Fruit fly (Drosophila melanogaster) whole organism, pupa: Measurements from ENCODE around the gene Sps2.

Experiments
- CG10348 ChIP-seq: fragments of 200-800 bp; sonication (Bioruptor generic); IDR thresholded peaks from 2 replicates; pipeline ENCODE4 v1.3.6; 2022; ENCODE audit warnings: missing biosample characterization, missing genetic modification characterization
- CG12605 ChIP-seq: fragments of 200-800 bp; sonication (Bioruptor generic); IDR thresholded peaks from 2 replicates; pipeline ENCODE4 v1.3.6; 2022; ENCODE audit warnings: missing biosample characterization, missing genetic modification characterization
- CG13204 ChIP-seq: fragments of 200-800 bp; sonication (Bioruptor generic); optimal IDR thresholded peaks from 2 replicates; lab custom pipeline; 2018; ENCODE audit warnings: missing biosample characterization, mild to moderate bottlenecking, missing genetic modification characterization, moderate library complexity
- CG14655 ChIP-seq: fragments of 200-800 bp; sonication (Bioruptor generic); optimal IDR thresholded peaks from 3 replicates; lab custom pipeline; 2017; ENCODE audit warnings: mild to moderate bottlenecking, missing biosample characterization, missing genetic modification reagents, missing genetic modification characterization
- CG15710 ChIP-seq: fragments of 200-800 bp; sonication (Bioruptor generic); optimal IDR thresholded peaks from 2 replicates; lab custom pipeline; 2018; ENCODE audit warnings: missing biosample characterization, mild to moderate bottlenecking, missing genetic modification characterization, moderate library complexity
- CG17806 ChIP-seq: fragments of 200-800 bp; sonication (Bioruptor generic); optimal IDR thresholded peaks from 2 replicates; lab custom pipeline; 2018; ENCODE audit warnings: missing biosample characterization, mild to moderate bottlenecking, missing genetic modification characterization, moderate library complexity
- CG32121 ChIP-seq: fragments of 200-800 bp; sonication (Bioruptor generic); IDR thresholded peaks from 2 replicates; pipeline ENCODE4 v1.3.6; 2022; ENCODE audit warnings: missing biosample characterization, missing genetic modification characterization
- CG34367 ChIP-seq: fragments of 200-800 bp; sonication (Bioruptor generic); optimal IDR thresholded peaks from 2 replicates; lab custom pipeline; 2018; ENCODE audit warnings: missing biosample characterization, mild to moderate bottlenecking, missing genetic modification characterization
- CG4496 ChIP-seq: fragments of 200-800 bp; sonication (Bioruptor generic); IDR thresholded peaks from 3 replicates; pipeline ENCODE4 v1.3.6; 2022; ENCODE audit warnings: missing biosample characterization, missing genetic modification characterization
- CG8159 ChIP-seq: fragments of 200-800 bp; sonication (Bioruptor generic); optimal IDR thresholded peaks from 3 replicates; lab custom pipeline; 2018; ENCODE audit warnings: missing biosample characterization, mild to moderate bottlenecking, missing genetic modification characterization, moderate library complexity
- CG8301 ChIP-seq: fragments of 200-800 bp; sonication (Bioruptor generic); optimal IDR thresholded peaks from 2 replicates; lab custom pipeline; 2018; ENCODE audit warnings: missing biosample characterization, mild to moderate bottlenecking, missing genetic modification characterization
- CG9948 ChIP-seq: fragments of 200-800 bp; sonication (Bioruptor generic); optimal IDR thresholded peaks from 2 replicates; lab custom pipeline; 2018; ENCODE audit warnings: missing biosample characterization, mild to moderate bottlenecking, missing genetic modification characterization, moderate library complexity
- D1 ChIP-seq: fragments of 200-800 bp; sonication (Bioruptor generic); optimal IDR thresholded peaks from 2 replicates; lab custom pipeline; 2018; ENCODE audit warnings: missing biosample characterization, mild to moderate bottlenecking, missing genetic modification characterization, moderate library complexity
- EcR ChIP-seq: fragments of 200-800 bp; sonication (Bioruptor generic); optimal IDR thresholded peaks from 3 replicates; lab custom pipeline; 2019; ENCODE audit warnings: missing biosample characterization, missing genetic modification characterization, mild to moderate bottlenecking, moderate library complexity, missing genetic modification reagents
- Ets98B ChIP-seq: fragments of 200-800 bp; sonication (Bioruptor generic); IDR thresholded peaks from 2 replicates; pipeline ENCODE4 v1.3.6; 2022; ENCODE audit warnings: missing biosample characterization, missing genetic modification characterization
- Pif1A ChIP-seq: fragments of 200-800 bp; sonication (Bioruptor generic); optimal IDR thresholded peaks from 3 replicates; lab custom pipeline; 2016; ENCODE audit warnings: missing biosample characterization, missing genetic modification characterization
- Pif1B ChIP-seq: fragments of 200-800 bp; sonication (Bioruptor generic); optimal IDR thresholded peaks from 3 replicates; lab custom pipeline; 2016; ENCODE audit warnings: missing biosample characterization, missing genetic modification characterization
- Snoo ChIP-seq: fragments of 200-800 bp; sonication (Bioruptor generic); optimal IDR thresholded peaks from 3 replicates; lab custom pipeline; 2017; ENCODE audit warnings: missing biosample characterization, mild to moderate bottlenecking, missing genetic modification characterization, inconsistent platforms
- fd96Ca ChIP-seq: fragments of 200-800 bp; sonication (Bioruptor generic); IDR thresholded peaks from 3 replicates; pipeline ENCODE4 v1.3.6; 2022; ENCODE audit warnings: missing biosample characterization, missing genetic modification characterization
- gl ChIP-seq: fragments of 200-800 bp; sonication (Bioruptor generic); optimal IDR thresholded peaks from 2 replicates; lab custom pipeline; 2018; ENCODE audit warnings: missing biosample characterization, mild to moderate bottlenecking, missing genetic modification characterization
- rn ChIP-seq: fragments of 200-800 bp; sonication (Bioruptor generic); IDR thresholded peaks from 2 replicates; pipeline ENCODE4 v1.3.6; 2022; ENCODE audit warnings: missing biosample characterization, missing genetic modification characterization

Gene Sps2

DNA sequence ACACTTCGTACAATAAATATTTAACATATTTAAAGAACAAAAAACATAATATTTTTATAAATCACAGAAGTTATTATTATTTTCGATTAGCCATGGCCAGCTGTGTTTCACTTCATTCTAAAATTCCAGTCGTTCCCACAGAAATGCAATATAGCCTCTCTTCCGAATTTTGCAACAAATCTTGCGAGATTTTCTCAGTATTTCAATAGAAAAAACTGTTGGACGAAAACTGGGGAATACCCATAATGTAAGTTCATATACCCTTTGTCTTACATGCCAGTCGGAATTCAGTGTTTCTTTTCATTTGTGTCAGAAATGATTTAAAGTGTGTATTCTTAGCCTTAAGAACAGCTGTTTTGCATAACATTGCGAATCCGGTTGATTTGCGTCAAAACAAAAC, 14.1 kb downstream of the Sps2 start, which contains the start of the genes CtsL4 and ClpP:
TSS of gene CtsL4 (minus strand) at position 90 of the 400 bp plus-strand sequence.
TSS of gene ClpP (plus strand) at position 288 of the 400 bp plus-strand sequence.
- no peak for TF ChIP-seq CG9948 (tag; lab: Kevin White, UChicago)
- no peak for TF ChIP-seq gl
- no peak for TF ChIP-seq rn (GFP tag; lab: Robert Waterston, UW)
- no peak for TF ChIP-seq EcR (GFP tag; lab: Kevin White, UChicago)
- no peak for TF ChIP-seq fd96Ca
- TF ChIP-seq CG34367 (tag; lab: Kevin White, UChicago) = peak; percentile 49
- TF ChIP-seq CG14655 = no peak
- no peak for TF ChIP-seq CG32121 (GFP tag; lab: Robert Waterston, UW)
- TF ChIP-seq CG15710 (tag; lab: Kevin White, UChicago) = peak; percentile 51
- TF ChIP-seq CG13204 (GFP tag; lab: Kevin White, UChicago) = no peak
- TF ChIP-seq Ets98B (GFP tag; lab: Robert Waterston, UW) = no peak
- TF ChIP-seq CG12605 (GFP tag; lab: Robert Waterston, UW) = no peak
- TF ChIP-seq CG17806 (tag; lab: Kevin White, UChicago) = peak; percentile 26
- TF ChIP-seq CG4496 = no peak
- TF ChIP-seq CG8301 (tag; lab: Kevin White, UChicago) = no peak
- TF ChIP-seq D1 (tag; lab: Kevin White, UChicago) = no peak
- peak; percentile 42 for TF ChIP-seq Snoo (tag; lab: Kevin White, UChicago)
- no peak for TF ChIP-seq Pif1B (GFP tag; lab: Kevin White, UChicago)
- no peak for TF ChIP-seq CG10348 (GFP tag; lab: Robert Waterston, UW)
- no peak for TF ChIP-seq Pif1A (GFP tag; lab: Kevin White, UChicago)

DNA sequence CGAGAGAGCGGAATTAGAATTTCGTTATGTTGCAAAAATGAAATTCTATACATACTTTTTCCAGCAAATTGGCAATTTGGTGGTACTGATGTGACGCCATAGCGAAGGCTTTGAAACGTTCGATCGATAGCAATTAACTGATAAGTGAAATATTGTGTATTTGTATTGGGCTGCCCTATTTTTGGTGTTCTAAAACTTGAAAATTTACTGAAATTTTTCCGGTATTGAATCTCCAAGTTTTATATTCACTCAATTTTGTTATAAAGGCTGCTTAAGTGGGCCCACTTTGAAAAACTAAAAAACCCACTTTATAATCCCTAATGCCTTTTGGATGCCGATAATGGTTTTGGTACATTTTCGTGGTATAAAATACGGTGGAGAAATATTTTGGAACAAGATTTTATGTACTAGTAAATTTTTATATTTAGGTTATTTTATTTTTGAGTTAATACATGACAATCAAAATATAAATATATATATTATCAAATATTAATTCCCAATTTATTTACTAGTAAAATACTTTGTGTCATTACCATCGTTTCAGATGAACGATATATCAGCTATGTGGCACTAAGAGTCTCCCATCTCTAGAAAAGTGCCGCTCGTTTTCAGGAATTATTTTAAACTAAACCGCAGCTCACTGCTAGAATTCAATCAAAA, 20.1 kb downstream of the Sps2 start, which contains the start of the genes Cand1 and pim:
TSS of gene Cand1 (minus strand) at position 300 of the 660 bp plus-strand sequence.
TSS of gene pim (plus strand) at position 582 of the 660 bp plus-strand sequence.
- TF ChIP-seq CG34367 (tag; lab: Kevin White, UChicago) (no peak), rn (GFP tag; lab: Robert Waterston, UW) (no peak), Snoo (tag; lab: Kevin White, UChicago) (no peak), gl (no peak), CG8159 (no peak), CG9948 (tag; lab: Kevin White, UChicago) (no peak), CG8301 (tag; lab: Kevin White, UChicago) (no peak), CG32121 (GFP tag; lab: Robert Waterston, UW) (no peak), Ets98B (GFP tag; lab: Robert Waterston, UW) (no peak), CG12605 (GFP tag; lab: Robert Waterston, UW) (no peak), CG13204 (GFP tag; lab: Kevin White, UChicago) (no peak)
- TF ChIP-seq, all 21 proteins: peak for 0

DNA sequence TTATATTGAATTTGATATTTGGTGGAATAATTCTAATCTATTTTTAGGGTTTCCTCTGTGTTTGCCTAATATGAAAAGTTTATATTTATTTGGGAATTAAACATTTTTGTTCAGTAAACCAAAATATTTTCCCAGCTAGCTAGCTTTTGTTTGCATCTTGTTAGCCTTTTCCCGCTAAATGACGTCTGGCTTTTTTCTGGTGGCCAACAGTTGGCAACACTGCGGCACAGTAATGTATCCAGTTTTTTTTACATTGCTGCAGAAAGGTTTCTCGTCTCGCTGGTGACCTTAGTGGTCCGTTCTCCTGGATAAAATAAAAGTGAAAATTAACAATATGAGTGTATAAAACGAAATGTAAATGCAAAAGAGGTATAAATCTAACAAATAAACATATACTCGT, 21.8 kb downstream of the Sps2 start, which contains the start of gene lft:
TSS of gene lft (plus strand) at position 243 of the 400 bp plus-strand sequence.
- TF ChIP-seq Ets98B (GFP tag; lab: Robert Waterston, UW) (no peak), CG15710 (tag; lab: Kevin White, UChicago) (no peak), CG8301 (tag; lab: Kevin White, UChicago) (no peak), CG32121 (GFP tag; lab: Robert Waterston, UW) (no peak), CG8159 (no peak), rn (GFP tag; lab: Robert Waterston, UW) (no peak), CG17806 (tag; lab: Kevin White, UChicago) (no peak), Pif1B (GFP tag; lab: Kevin White, UChicago) (no peak), CG4496 (no peak)

DNA sequence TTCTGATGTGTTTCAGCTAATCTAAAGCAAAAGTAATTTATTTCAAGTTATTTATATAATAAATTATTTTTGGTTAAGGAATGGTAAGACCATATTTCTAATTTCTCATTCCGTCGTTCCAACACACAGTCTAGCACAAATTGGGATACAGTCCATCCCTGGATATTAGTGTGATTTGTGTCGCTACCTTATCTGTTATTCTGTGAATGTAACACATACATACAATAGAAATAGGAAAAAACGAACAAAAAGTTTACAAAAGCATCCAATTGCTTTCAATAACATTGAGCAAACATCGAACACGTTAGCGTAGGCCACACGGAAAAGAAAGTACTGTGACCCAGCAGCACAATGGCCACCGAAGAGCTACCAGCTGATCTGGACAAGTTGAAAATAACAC, 24.1 kb downstream of the Sps2 start, which contains the start of gene CG5056:
TSS of gene CG5056 (plus strand) at position 168 of the 400 bp plus-strand sequence.
- TF ChIP-seq CG13204 (GFP tag; lab: Kevin White, UChicago) = no peak
- peak; percentile 40 for TF ChIP-seq CG15710 (tag; lab: Kevin White, UChicago)
- TF ChIP-seq CG34367 (tag; lab: Kevin White, UChicago) = peak; percentile 32
- no peak for TF ChIP-seq CG8301 (tag; lab: Kevin White, UChicago)
- TF ChIP-seq fd96Ca = no peak
- TF ChIP-seq CG12605 (GFP tag; lab: Robert Waterston, UW) = peak; percentile 11; the same call in 1 of the 2 replicates
- peak; percentile 57 for TF ChIP-seq gl
- no peak for TF ChIP-seq CG14655
- TF ChIP-seq CG32121 (GFP tag; lab: Robert Waterston, UW) = peak; percentile 41; the same call in 1 of the 2 replicates
- peak; percentile 6 for TF ChIP-seq CG17806 (tag; lab: Kevin White, UChicago)
- peak; percentile 30 for TF ChIP-seq CG9948 (tag; lab: Kevin White, UChicago)
- TF ChIP-seq Snoo (tag; lab: Kevin White, UChicago) = peak; percentile 2
- peak; percentile 29; the same call in 1 of the 2 replicates for TF ChIP-seq Ets98B (GFP tag; lab: Robert Waterston, UW)

DNA sequence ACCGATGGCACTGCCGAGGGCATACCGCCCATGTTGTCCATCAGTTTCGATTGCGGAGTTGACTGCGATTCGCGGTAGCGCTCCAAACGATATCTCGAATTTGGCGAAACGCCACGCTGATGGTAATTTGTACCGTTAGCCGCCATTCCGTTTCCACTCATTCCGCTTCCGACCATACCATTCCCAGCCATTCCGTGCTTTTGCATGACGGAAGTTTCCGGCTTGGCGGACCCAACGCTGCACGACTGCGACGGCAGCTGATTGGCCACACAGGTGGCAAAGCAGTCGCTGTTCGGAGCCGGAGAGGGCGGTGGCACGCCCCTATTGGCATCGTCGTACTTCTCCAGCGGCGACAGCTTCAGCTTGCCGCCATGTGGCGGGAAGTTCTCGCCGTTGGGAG, 29.9 kb downstream of the Sps2 start:
- TF ChIP-seq CG14655 (no peak), CG8301 (tag; lab: Kevin White, UChicago) (no peak), CG8159 (no peak), CG13204 (GFP tag; lab: Kevin White, UChicago) (no peak), rn (GFP tag; lab: Robert Waterston, UW) (no peak), CG17806 (tag; lab: Kevin White, UChicago) (no peak)
